Worm (Caenorhabditis elegans) whole organism, L3 larva: ENCODE results near the gene fbxa-72.

Source experiments
- R02D3.7 ChIP-seq: fragments of 150-350 bp; optimal IDR thresholded peaks from 2 replicates; lab custom pipeline; 2014; ENCODE audit warnings: missing biosample characterization, missing genetic modification characterization
- aly-2 ChIP-seq: fragments of 150-350 bp; optimal IDR thresholded peaks from 2 replicates; lab custom pipeline; 2014; ENCODE audit warnings: missing biosample characterization, missing genetic modification characterization
- ceh-16 ChIP-seq: sonication (generic microtip); optimal IDR thresholded peaks from 2 replicates; lab custom pipeline; 2017; ENCODE audit warnings: missing biosample characterization, missing genetic modification characterization
- ceh-28 ChIP-seq: fragments of 150-350 bp; optimal IDR thresholded peaks from 2 replicates; lab custom pipeline; 2014; ENCODE audit warnings: missing biosample characterization, missing genetic modification reagents, missing genetic modification characterization
- ceh-82 ChIP-seq: fragments of 150-350 bp; optimal IDR thresholded peaks from 2 replicates; lab custom pipeline; 2014; ENCODE audit warnings: missing biosample characterization, missing genetic modification characterization
- daf-12 ChIP-seq: fragments of 150-350 bp; optimal IDR thresholded peaks from 2 replicates; lab custom pipeline; 2014; ENCODE audit warnings: missing biosample characterization, missing genetic modification reagents, missing genetic modification characterization
- egl-5 ChIP-seq: fragments of 150-350 bp; optimal IDR thresholded peaks from 2 replicates; lab custom pipeline; 2017; ENCODE audit warnings: missing biosample characterization, missing genetic modification reagents, missing genetic modification characterization, inconsistent platforms
- elt-2 ChIP-seq: sonication (generic microtip); optimal IDR thresholded peaks from 2 replicates; lab custom pipeline; 2016; ENCODE audit warnings: missing genetic modification reagents, mild to moderate bottlenecking, missing genetic modification characterization, missing compliant biosample characterization
- elt-3 ChIP-seq, 3 experiments: fragments of 150-350 bp in 1 of 3; sonication (generic microtip) in 2 of 3; optimal IDR thresholded peaks; 2 replicates in 2 of 3; 4 replicates in 1 of 3; lab custom pipeline; 2014 to 2017; ENCODE audit warnings: missing biosample characterization in 3 of 3, missing genetic modification characterization in 3 of 3
- eor-1 ChIP-seq, 2 experiments: fragments of 150-350 bp; optimal IDR thresholded peaks; 2 replicates each; lab custom pipeline; 2014 to 2018; ENCODE audit warnings: missing biosample characterization in 2 of 2, missing genetic modification characterization in 2 of 2
- fkh-2 ChIP-seq: fragments of 150-350 bp; optimal IDR thresholded peaks from 2 replicates; lab custom pipeline; 2014; ENCODE audit warnings: missing biosample characterization, missing genetic modification reagents, missing genetic modification characterization
- hmg-11 ChIP-seq: sonication (generic microtip); optimal IDR thresholded peaks from 2 replicates; lab custom pipeline; 2016; ENCODE audit warnings: missing genetic modification characterization, missing compliant biosample characterization
- jun-1 ChIP-seq: fragments of 150-350 bp; optimal IDR thresholded peaks from 2 replicates; lab custom pipeline; 2014; ENCODE audit warnings: missing biosample characterization, missing genetic modification reagents, missing genetic modification characterization
- lin-15B ChIP-seq: fragments of 150-350 bp; optimal IDR thresholded peaks from 2 replicates; lab custom pipeline; 2014; ENCODE audit warnings: missing biosample characterization, missing genetic modification characterization
- lin-39 ChIP-seq: fragments of 150-350 bp; optimal IDR thresholded peaks from 2 replicates; lab custom pipeline; 2018; ENCODE audit warnings: missing biosample characterization, missing genetic modification reagents, missing genetic modification characterization
- mdl-1 ChIP-seq: fragments of 150-350 bp; optimal IDR thresholded peaks from 2 replicates; lab custom pipeline; 2014; ENCODE audit warnings: missing biosample characterization, missing genetic modification characterization
- mml-1 ChIP-seq: fragments of 150-350 bp; sonication (generic microtip); optimal IDR thresholded peaks from 3 replicates; lab custom pipeline; 2014; ENCODE audit warnings: missing biosample characterization, missing genetic modification characterization
- nfya-1 ChIP-seq: sonication (generic microtip); optimal IDR thresholded peaks from 2 replicates; lab custom pipeline; 2017; ENCODE audit warnings: missing genetic modification characterization, mild to moderate bottlenecking, missing compliant biosample characterization, antibody characterized with exemption, moderate library complexity; ENCODE audit not compliant: insufficient read depth
- nhr-11 ChIP-seq: fragments of 150-350 bp; optimal IDR thresholded peaks from 2 replicates; lab custom pipeline; 2014; ENCODE audit warnings: missing biosample characterization, missing genetic modification characterization
- nhr-23 ChIP-seq: fragments of 150-350 bp; optimal IDR thresholded peaks from 2 replicates; lab custom pipeline; 2014; ENCODE audit warnings: missing biosample characterization, missing genetic modification reagents, missing genetic modification characterization
- nhr-237 ChIP-seq: fragments of 150-350 bp; optimal IDR thresholded peaks from 2 replicates; lab custom pipeline; 2014; ENCODE audit warnings: missing biosample characterization, missing genetic modification characterization
- nhr-28 ChIP-seq: fragments of 150-350 bp; optimal IDR thresholded peaks from 2 replicates; lab custom pipeline; 2014; ENCODE audit warnings: missing biosample characterization, missing genetic modification characterization
- nhr-43 ChIP-seq: sonication (generic microtip); optimal IDR thresholded peaks from 2 replicates; lab custom pipeline; 2016; ENCODE audit warnings: mild to moderate bottlenecking, missing genetic modification characterization, missing compliant biosample characterization; ENCODE audit not compliant: poor library complexity, severe bottlenecking
- nhr-67 ChIP-seq: fragments of 150-350 bp; optimal IDR thresholded peaks from 2 replicates; lab custom pipeline; 2014; ENCODE audit warnings: missing biosample characterization, missing genetic modification characterization
- nhr-76 ChIP-seq: fragments of 150-350 bp; sonication (generic microtip); optimal IDR thresholded peaks from 5 replicates; lab custom pipeline; 2014; ENCODE audit warnings: missing biosample characterization, missing genetic modification characterization
- nhr-77 ChIP-seq: fragments of 150-350 bp; optimal IDR thresholded peaks from 2 replicates; lab custom pipeline; 2014; ENCODE audit warnings: missing biosample characterization, missing genetic modification characterization
- pqm-1 ChIP-seq: fragments of 150-350 bp; optimal IDR thresholded peaks from 2 replicates; lab custom pipeline; 2017; ENCODE audit warnings: missing biosample characterization, missing genetic modification characterization, inconsistent platforms
- skn-1 ChIP-seq: fragments of 150-350 bp; optimal IDR thresholded peaks from 2 replicates; lab custom pipeline; 2014; ENCODE audit warnings: missing biosample characterization, missing genetic modification characterization
- snpc-4 ChIP-seq: fragments of 150-350 bp; optimal IDR thresholded peaks from 2 replicates; lab custom pipeline; 2014; ENCODE audit warnings: missing biosample characterization, missing genetic modification characterization
- tbx-2 ChIP-seq: sonication (generic microtip); optimal IDR thresholded peaks from 2 replicates; lab custom pipeline; 2016; ENCODE audit warnings: mild to moderate bottlenecking, missing genetic modification characterization, missing compliant biosample characterization
- unc-62 ChIP-seq: fragments of 150-350 bp; sonication (generic microtip); optimal IDR thresholded peaks from 4 replicates; lab custom pipeline; 2014; ENCODE audit warnings: missing biosample characterization, missing genetic modification reagents, missing genetic modification characterization
- zag-1 ChIP-seq: fragments of 150-350 bp; optimal IDR thresholded peaks from 2 replicates; lab custom pipeline; 2014; ENCODE audit warnings: missing biosample characterization, missing genetic modification characterization
- ztf-4 ChIP-seq: fragments of 150-350 bp; optimal IDR thresholded peaks from 2 replicates; lab custom pipeline; 2014; ENCODE audit warnings: missing biosample characterization, missing genetic modification characterization

fbxa-72 gene

DNA sequence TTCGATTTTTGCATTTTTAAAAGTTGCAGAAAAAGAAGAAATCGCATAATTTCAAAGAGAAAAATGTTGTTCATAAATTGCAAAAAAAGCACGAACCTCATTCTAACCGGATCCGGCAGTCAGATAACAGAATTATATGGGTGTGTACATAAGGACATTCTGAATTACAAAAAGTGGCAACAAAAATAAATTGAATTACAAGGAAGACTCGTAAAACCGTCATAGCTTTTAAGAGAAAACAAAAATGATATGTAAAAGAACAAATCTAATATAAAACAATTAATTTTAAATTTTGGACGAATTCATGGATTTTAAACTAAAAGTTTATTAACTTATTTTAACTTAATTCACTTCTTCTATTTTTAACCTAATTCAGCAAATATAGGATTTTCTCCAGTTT, 16.3 kb downstream of the fbxa-72 start, which contains the start of gene F31F4.17:
Gene F31F4.17, minus strand, starts transcription at position 101 of the 400 bp plus-strand sequence.
- TF ChIP-seq ztf-4 (tag; lab: Kevin White, UChicago) (no peak), mml-1 (tag; lab: Kevin White, UChicago) (no peak), skn-1 (tag; lab: Kevin White, UChicago) (no peak), egl-5 (tag; lab: Kevin White, UChicago) (no peak), elt-2 (tag; lab: Kevin White, UChicago) (no peak)

DNA sequence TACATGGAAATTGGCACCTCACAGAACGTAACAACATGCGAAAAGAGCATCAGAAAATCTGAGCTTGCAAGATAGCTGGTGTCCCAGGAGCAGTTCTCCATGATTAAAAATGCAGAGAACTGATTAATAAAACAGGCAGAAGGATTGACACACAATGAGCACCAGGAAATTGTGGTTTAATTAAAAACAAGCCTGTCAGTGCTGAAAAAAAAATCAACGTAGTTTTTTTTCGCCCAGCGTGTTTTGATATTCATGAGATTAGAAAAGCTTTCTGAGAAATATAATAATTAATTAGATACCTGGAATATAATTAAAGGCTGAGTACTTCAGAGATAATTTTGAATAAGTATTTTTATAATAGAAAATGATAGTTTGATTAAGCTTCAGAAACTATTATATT, 18.9 kb downstream of the fbxa-72 start, which contains the start of gene srh-246:
Gene srh-246, minus strand, starts transcription at position 101 of the 400 bp plus-strand sequence.
- no peak for TF ChIP-seq daf-12 (tag; lab: Kevin White, UChicago)

DNA sequence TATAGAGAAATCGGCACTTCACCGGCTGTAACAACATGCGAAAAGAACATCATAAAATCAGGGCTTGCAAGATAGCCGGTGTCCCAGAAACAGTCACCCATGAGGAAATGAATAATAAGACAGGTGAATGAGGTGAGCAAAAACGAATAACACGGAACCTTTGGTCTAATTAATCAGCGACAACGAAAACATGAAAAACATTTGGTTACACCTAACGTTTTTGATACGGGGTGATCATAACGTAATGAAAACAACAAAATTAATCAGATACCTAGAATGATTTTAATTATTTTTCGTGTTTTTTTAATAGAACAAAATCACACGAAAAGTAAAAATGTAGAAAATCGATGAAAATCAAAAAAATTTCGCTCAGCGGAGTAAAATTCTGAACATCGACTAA, 20.7 kb downstream of the fbxa-72 start, which contains the start of gene srh-245:
Gene srh-245, minus strand, starts transcription at position 101 of the 400 bp plus-strand sequence.
- TF ChIP-seq nhr-77 (tag; lab: Kevin White, UChicago) (no peak), jun-1 (tag; lab: Kevin White, UChicago) (no peak), nfya-1 (tag; lab: Kevin White, UChicago) (no peak), nhr-11 (tag; lab: Kevin White, UChicago) (no peak), nhr-28 (no peak), nhr-43 (no peak), lin-15B (no peak), aly-2 (tag; lab: Kevin White, UChicago) (no peak), ceh-82 (tag; lab: Kevin White, UChicago) (no peak), nhr-67 (no peak), mml-1 (tag; lab: Kevin White, UChicago) (no peak), ceh-28 (tag; lab: Kevin White, UChicago) (no peak), daf-12 (tag; lab: Kevin White, UChicago) (no peak), fkh-2 (tag; lab: Kevin White, UChicago) (no peak), zag-1 (tag; lab: Kevin White, UChicago) (no peak), mdl-1 (tag; lab: Kevin White, UChicago) (no peak), snpc-4 (tag; lab: Kevin White, UChicago) (no peak), unc-62 (no peak)

DNA sequence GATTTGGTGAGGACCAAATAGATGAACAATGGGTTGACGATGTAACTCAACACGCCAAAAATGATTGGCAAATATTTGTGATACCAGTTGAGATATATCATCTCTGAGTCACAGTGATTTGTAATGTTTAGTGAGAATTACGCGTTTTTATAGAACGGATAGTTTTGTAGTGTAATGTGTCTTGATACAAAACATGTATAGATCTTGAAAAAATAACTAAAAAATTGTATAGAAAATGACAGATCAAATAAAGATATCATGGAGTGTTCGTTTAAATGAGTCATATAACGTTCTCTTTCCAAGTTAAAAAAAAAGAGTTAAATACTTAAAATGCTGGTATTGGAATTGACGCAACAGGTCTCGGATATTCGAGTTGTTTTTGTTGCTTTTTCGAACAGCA, 22.2 kb downstream of the fbxa-72 start, which contains the start of gene srj-6:
Gene srj-6, minus strand, starts transcription at position 101 of the 400 bp plus-strand sequence.
- TF ChIP-seq R02D3.7 (tag; lab: Kevin White, UChicago) (no peak), pqm-1 (no peak), eor-1 (tag; optimal IDR thresholded peaks at IDR 0.05; lab: Kevin White, UChicago) (no peak), nhr-77 (tag; lab: Kevin White, UChicago) (no peak), daf-12 (tag; lab: Kevin White, UChicago) (no peak), lin-39 (tag; lab: Kevin White, UChicago) (no peak), nhr-23 (tag; lab: Kevin White, UChicago) (no peak), nhr-28 (no peak), nhr-237 (tag; lab: Kevin White, UChicago) (no peak)

DNA sequence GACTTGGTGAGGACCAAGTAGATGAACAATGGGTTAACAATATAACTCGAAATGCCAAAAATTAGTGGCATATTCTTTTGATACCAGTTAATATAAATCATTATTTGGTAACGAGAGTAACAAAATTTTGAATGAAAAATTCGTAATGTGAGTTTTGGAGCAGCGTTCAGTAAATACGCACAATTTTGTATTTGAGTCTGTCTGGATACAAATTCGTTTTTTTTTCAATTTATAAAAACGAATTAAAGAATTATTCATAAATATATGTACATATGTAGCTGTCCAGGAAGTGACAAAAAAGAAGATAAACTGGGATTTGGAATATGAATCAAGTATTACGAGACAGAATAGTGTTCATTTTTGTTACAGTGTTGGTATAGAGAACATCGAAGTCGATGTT, 23.6 kb downstream of the fbxa-72 start, which contains the start of gene srj-5:
Gene srj-5, minus strand, starts transcription at position 101 of the 400 bp plus-strand sequence.
- no peak for TF ChIP-seq zag-1 (tag; lab: Kevin White, UChicago)
- no peak for TF ChIP-seq nhr-67
- no peak for TF ChIP-seq nfya-1 (tag; lab: Kevin White, UChicago)
- TF ChIP-seq mml-1 (tag; lab: Kevin White, UChicago): no peak
- TF ChIP-seq R02D3.7 (tag; lab: Kevin White, UChicago): no peak
- TF ChIP-seq nhr-76 (tag; lab: Kevin White, UChicago): no peak
- no peak for TF ChIP-seq fkh-2 (tag; lab: Kevin White, UChicago)
- no peak for TF ChIP-seq nhr-43
- TF ChIP-seq ceh-16: no peak
- TF ChIP-seq elt-2 (tag; lab: Kevin White, UChicago): no peak
- TF ChIP-seq elt-3 (tag; optimal IDR thresholded peaks at IDR 0.05; lab: Kevin White, UChicago): no peak
- no peak for TF ChIP-seq nhr-23 (tag; lab: Kevin White, UChicago)
- no peak for TF ChIP-seq hmg-11
- TF ChIP-seq snpc-4 (tag; lab: Kevin White, UChicago): no peak
- no peak for TF ChIP-seq eor-1 (tag; optimal IDR thresholded peaks at IDR 0.05; lab: Kevin White, UChicago)
- TF ChIP-seq nhr-237 (tag; lab: Kevin White, UChicago): no peak
- no peak for TF ChIP-seq tbx-2 (tag; lab: Kevin White, UChicago)
- TF ChIP-seq unc-62: no peak
- TF ChIP-seq lin-39 (tag; lab: Kevin White, UChicago): no peak
- TF ChIP-seq daf-12 (tag; lab: Kevin White, UChicago): no peak
